Worm (Caenorhabditis elegans): ENCODE results near the gene pcp-2.

- TF ChIP-seq tbx-2 (tag; optimal IDR thresholded peaks at IDR 0.05) (no peak), hlh-30 (tag; optimal IDR thresholded peaks at IDR 0.05; ENCODE audit: insufficient read depth) (no peak), pax-1 (tag; optimal IDR thresholded peaks at IDR 0.05) (no peak)
Observed at ce11 chrIV:9135377-9135776, 29.6 kb downstream of the pcp-2 start, which contains the start of gene delm-1.

Data from whole organism, late embryonic.